Fruit fly (Drosophila melanogaster) whole organism, embryonic: Measurements from ENCODE around the gene CG15390.
A peak's percentile ranks its signal among the peaks of the same experiment; 100 is the strongest.

Source experiments
- Atf6 ChIP-seq: fragments of 200-800 bp; sonication (Bioruptor generic); IDR thresholded peaks from 2 replicates; pipeline ENCODE4 v1.3.6; 2022; ENCODE audit warnings: missing biosample characterization, missing genetic modification characterization
- B-H1 ChIP-seq: fragments of 200-800 bp; sonication (Bioruptor generic); IDR thresholded peaks from 3 replicates; pipeline ENCODE4 v1.3.6; 2022; ENCODE audit warnings: missing biosample characterization, missing genetic modification characterization
- BtbVII ChIP-seq: fragments of 200-800 bp; sonication (Bioruptor generic); optimal IDR thresholded peaks from 3 replicates; lab custom pipeline; 2017; ENCODE audit warnings: missing biosample characterization, mild to moderate bottlenecking, missing genetic modification characterization
- CG10267 ChIP-seq: fragments of 200-800 bp; sonication (Bioruptor generic); optimal IDR thresholded peaks from 2 replicates; lab custom pipeline; 2018; ENCODE audit warnings: missing biosample characterization, mild to moderate bottlenecking, missing genetic modification characterization, moderate library complexity
- CG10543 ChIP-seq: fragments of 200-800 bp; sonication (Bioruptor generic); optimal IDR thresholded peaks from 3 replicates; lab custom pipeline; 2017; ENCODE audit warnings: missing biosample characterization, mild to moderate bottlenecking, missing genetic modification characterization, moderate library complexity
- CG12942 ChIP-seq: fragments of 200-800 bp; sonication (Bioruptor generic); optimal IDR thresholded peaks from 3 replicates; lab custom pipeline; 2016; ENCODE audit warnings: missing biosample characterization, missing genetic modification characterization
- CG13424 ChIP-seq: fragments of 200-800 bp; sonication (Bioruptor generic); optimal IDR thresholded peaks from 2 replicates; lab custom pipeline; 2019; ENCODE audit warnings: missing biosample characterization, mild to moderate bottlenecking, missing genetic modification characterization, moderate library complexity
- CG13894 ChIP-seq: fragments of 200-800 bp; sonication (Bioruptor generic); optimal IDR thresholded peaks from 3 replicates; lab custom pipeline; 2018; ENCODE audit warnings: missing biosample characterization, mild to moderate bottlenecking, missing genetic modification characterization, moderate library complexity
- CG1602 ChIP-seq: fragments of 200-800 bp; sonication (Bioruptor generic); optimal IDR thresholded peaks from 3 replicates; lab custom pipeline; 2016; ENCODE audit warnings: missing biosample characterization, missing genetic modification characterization
- CG1647 ChIP-seq: fragments of 200-800 bp; sonication (Bioruptor generic); optimal IDR thresholded peaks from 3 replicates; lab custom pipeline; 2016; ENCODE audit warnings: missing biosample characterization, missing genetic modification characterization
- CG1792 ChIP-seq: fragments of 200-800 bp; sonication (Bioruptor generic); optimal IDR thresholded peaks from 2 replicates; lab custom pipeline; 2016; ENCODE audit warnings: missing biosample characterization, missing genetic modification characterization
- CG2120 ChIP-seq: fragments of 200-800 bp; sonication (Bioruptor generic); optimal IDR thresholded peaks from 3 replicates; lab custom pipeline; 2016; ENCODE audit warnings: missing biosample characterization, missing genetic modification characterization
- CG30431 ChIP-seq: fragments of 200-800 bp; sonication (Bioruptor generic); optimal IDR thresholded peaks from 2 replicates; lab custom pipeline; 2017; ENCODE audit warnings: missing biosample characterization, missing genetic modification characterization
- CG5953 ChIP-seq: fragments of 200-800 bp; sonication (Bioruptor generic); IDR thresholded peaks from 2 replicates; pipeline ENCODE4 v1.3.6; 2022; ENCODE audit warnings: missing biosample characterization, missing genetic modification characterization
- CG6654 ChIP-seq: fragments of 200-800 bp; sonication (Bioruptor generic); optimal IDR thresholded peaks from 2 replicates; lab custom pipeline; 2017; ENCODE audit warnings: missing biosample characterization, mild to moderate bottlenecking, missing genetic modification characterization
- CG7357 ChIP-seq: fragments of 200-800 bp; sonication (Bioruptor generic); IDR thresholded peaks from 3 replicates; pipeline ENCODE4 v1.3.6; 2022; ENCODE audit warnings: missing biosample characterization, missing genetic modification characterization
- CG7839 ChIP-seq: fragments of 200-800 bp; sonication (Bioruptor generic); optimal IDR thresholded peaks from 3 replicates; lab custom pipeline; 2018; ENCODE audit warnings: missing biosample characterization, mild to moderate bottlenecking, missing genetic modification characterization, moderate library complexity
- CG9215 ChIP-seq: fragments of 200-800 bp; sonication (Bioruptor generic); IDR thresholded peaks from 2 replicates; pipeline ENCODE4 v1.3.6; 2022; ENCODE audit warnings: missing biosample characterization, missing genetic modification characterization
- Dbx ChIP-seq: fragments of 200-800 bp; sonication (Bioruptor generic); IDR thresholded peaks from 3 replicates; pipeline ENCODE4 v1.3.6; 2022; ENCODE audit warnings: missing biosample characterization, missing genetic modification characterization
- H15 ChIP-seq: fragments of 200-800 bp; sonication (Bioruptor generic); IDR thresholded peaks from 3 replicates; pipeline ENCODE4 v1.3.6; 2022; ENCODE audit warnings: missing biosample characterization, missing genetic modification characterization
- HLH4C ChIP-seq: fragments of 200-800 bp; sonication (Bioruptor generic); IDR thresholded peaks from 3 replicates; pipeline ENCODE4 v1.3.6; 2022; ENCODE audit warnings: missing biosample characterization, missing genetic modification characterization; ENCODE audit not compliant: partially characterized antibody
- Hmr ChIP-seq: fragments of 200-800 bp; sonication (Bioruptor generic); optimal IDR thresholded peaks from 3 replicates; lab custom pipeline; 2017; ENCODE audit warnings: mild to moderate bottlenecking, missing biosample characterization, missing genetic modification reagents, missing genetic modification characterization
- Kr ChIP-seq: fragments of 200-800 bp; sonication (Bioruptor generic); optimal IDR thresholded peaks from 2 replicates; lab custom pipeline; 2017; ENCODE audit warnings: missing biosample characterization, mild to moderate bottlenecking, missing genetic modification characterization
- NC2α ChIP-seq: fragments of 200-800 bp; sonication (Bioruptor generic); optimal IDR thresholded peaks from 2 replicates; lab custom pipeline; 2016; ENCODE audit warnings: missing biosample characterization, missing genetic modification characterization
- NFAT ChIP-seq: fragments of 200-800 bp; sonication (Bioruptor generic); IDR thresholded peaks from 2 replicates; pipeline ENCODE4 v1.3.6; 2022; ENCODE audit warnings: missing biosample characterization, missing genetic modification characterization
- NK7.1 ChIP-seq: fragments of 200-800 bp; sonication (Bioruptor generic); optimal IDR thresholded peaks from 3 replicates; lab custom pipeline; 2016; ENCODE audit warnings: missing biosample characterization, missing genetic modification characterization
- Nf-YA ChIP-seq: fragments of 200-800 bp; sonication (Bioruptor generic); IDR thresholded peaks from 2 replicates; pipeline ENCODE4 v1.3.6; 2022; ENCODE audit warnings: missing biosample characterization, missing genetic modification characterization
- Optix ChIP-seq: fragments of 200-800 bp; sonication (Bioruptor generic); IDR thresholded peaks from 3 replicates; pipeline ENCODE4 v1.3.6; 2022; ENCODE audit warnings: missing biosample characterization, missing genetic modification characterization
- Side ChIP-seq: fragments of 200-800 bp; sonication (Bioruptor generic); optimal IDR thresholded peaks from 2 replicates; lab custom pipeline; 2016; ENCODE audit warnings: missing biosample characterization, missing genetic modification characterization
- TFAM ChIP-seq: fragments of 200-800 bp; sonication (Bioruptor generic); optimal IDR thresholded peaks from 2 replicates; lab custom pipeline; 2017; ENCODE audit warnings: missing biosample characterization, missing genetic modification characterization, inconsistent platforms
- Vsx1 ChIP-seq: fragments of 200-800 bp; sonication (Bioruptor generic); optimal IDR thresholded peaks from 2 replicates; lab custom pipeline; 2017; ENCODE audit warnings: missing biosample characterization, mild to moderate bottlenecking, missing genetic modification characterization, missing genetic modification reagents
- corto ChIP-seq: fragments of 200-800 bp; sonication (Bioruptor generic); optimal IDR thresholded peaks from 2 replicates; lab custom pipeline; 2016; ENCODE audit warnings: missing biosample characterization, mild to moderate bottlenecking, missing genetic modification characterization, moderate library complexity
- croc ChIP-seq: fragments of 200-800 bp; sonication (Bioruptor generic); conservative IDR thresholded peaks from 3 replicates; pipeline ENCODE4 v1.3.6; 2022; ENCODE audit warnings: missing biosample characterization, missing genetic modification characterization
- dan ChIP-seq: fragments of 200-800 bp; sonication (Bioruptor generic); IDR thresholded peaks from 2 replicates; pipeline ENCODE4 v1.3.6; 2022; ENCODE audit warnings: missing biosample characterization, missing genetic modification characterization
- dm ChIP-seq: fragments of 200-800 bp; sonication (Bioruptor generic); optimal IDR thresholded peaks from 3 replicates; lab custom pipeline; 2016; ENCODE audit warnings: missing biosample characterization, missing genetic modification characterization
- esg ChIP-seq: fragments of 200-800 bp; sonication (Bioruptor generic); conservative IDR thresholded peaks from 2 replicates; pipeline ENCODE4 v1.3.6; 2022; ENCODE audit warnings: missing biosample characterization, missing genetic modification characterization
- eve ChIP-seq, 2 experiments: fragments of >200 bp; optimal IDR thresholded peaks; 2 replicates each; lab custom pipeline; 2017; ENCODE audit warnings: missing biosample characterization in 2 of 2, missing genetic modification characterization in 2 of 2
- ewg ChIP-seq: fragments of 200-800 bp; sonication (Bioruptor generic); optimal IDR thresholded peaks from 3 replicates; lab custom pipeline; 2017; ENCODE audit warnings: mild to moderate bottlenecking, missing biosample characterization, missing genetic modification reagents, missing genetic modification characterization
- fd64A ChIP-seq: fragments of 200-800 bp; sonication (Bioruptor generic); optimal IDR thresholded peaks from 3 replicates; lab custom pipeline; 2018; ENCODE audit warnings: missing biosample characterization, mild to moderate bottlenecking, missing genetic modification characterization
- hbn ChIP-seq: fragments of 200-800 bp; sonication (Bioruptor generic); IDR thresholded peaks from 2 replicates; pipeline ENCODE4 v1.3.6; 2022; ENCODE audit warnings: missing biosample characterization, missing genetic modification characterization; ENCODE audit not compliant: partially characterized antibody
- hkb ChIP-seq, 2 experiments: fragments of 200-800 bp in 1 of 2; fragments of >200 bp in 1 of 2; sonication (Bioruptor generic) in 1 of 2; IDR thresholded peaks in 1 of 2; optimal IDR thresholded peaks in 1 of 2; 2 replicates each; pipeline versions ENCODE4 v1.3.6 to Lab custom; 2017 to 2022; ENCODE audit warnings: missing biosample characterization in 1 of 2, missing genetic modification characterization in 1 of 2
- jing ChIP-seq: fragments of 200-800 bp; sonication (Bioruptor generic); optimal IDR thresholded peaks from 2 replicates; lab custom pipeline; 2018; ENCODE audit warnings: missing biosample characterization, mild to moderate bottlenecking, missing genetic modification characterization
- klu ChIP-seq: fragments of 200-800 bp; sonication (Bioruptor generic); IDR thresholded peaks from 2 replicates; pipeline ENCODE4 v1.3.6; 2022; ENCODE audit warnings: missing biosample characterization, missing genetic modification characterization
- repo ChIP-seq: fragments of 200-800 bp; sonication (Bioruptor generic); optimal IDR thresholded peaks from 2 replicates; lab custom pipeline; 2016; ENCODE audit warnings: missing biosample characterization, missing genetic modification characterization
- sisA ChIP-seq: fragments of 200-800 bp; sonication (Bioruptor generic); IDR thresholded peaks from 2 replicates; pipeline ENCODE4 v1.3.6; 2022; ENCODE audit warnings: missing biosample characterization, missing genetic modification characterization
- so ChIP-seq: fragments of 200-800 bp; sonication (Bioruptor generic); IDR thresholded peaks from 3 replicates; pipeline ENCODE4 v1.3.6; 2022; ENCODE audit warnings: missing biosample characterization, missing genetic modification characterization
- tap ChIP-seq: fragments of 200-800 bp; optimal IDR thresholded peaks from 3 replicates; lab custom pipeline; 2019; ENCODE audit warnings: missing biosample characterization, mild to moderate bottlenecking, missing genetic modification characterization, moderate library complexity
- tll ChIP-seq, 2 experiments: fragments of 200-800 bp in 1 of 2; fragments of >200 bp in 1 of 2; sonication (Bioruptor generic) in 1 of 2; optimal IDR thresholded peaks; 2 replicates each; lab custom pipeline; 2017 to 2019; ENCODE audit warnings: missing biosample characterization in 2 of 2, missing genetic modification characterization in 2 of 2, mild to moderate bottlenecking in 1 of 2, moderate library complexity in 1 of 2
- tna ChIP-seq: fragments of 200-800 bp; sonication (Bioruptor generic); IDR thresholded peaks from 2 replicates; pipeline ENCODE4 v1.3.6; 2022; ENCODE audit warnings: missing biosample characterization, missing genetic modification characterization; ENCODE audit not compliant: partially characterized antibody
- wek ChIP-seq: fragments of 200-800 bp; sonication (Bioruptor generic); optimal IDR thresholded peaks from 3 replicates; lab custom pipeline; 2018; ENCODE audit warnings: missing biosample characterization, mild to moderate bottlenecking, missing genetic modification characterization, moderate library complexity
- zen2 ChIP-seq: fragments of 200-800 bp; sonication (Bioruptor generic); IDR thresholded peaks from 3 replicates; pipeline ENCODE4 v1.3.6; 2022; ENCODE audit warnings: missing biosample characterization, missing genetic modification characterization; ENCODE audit not compliant: partially characterized antibody

Gene CG15390

dm6 chr2L:2348479-2348878 lies 26.0 kb upstream of the CG15390 start (continued):
- TF ChIP-seq Hmr (GFP tag; lab: Kevin White, UChicago): peak; percentile 66
- TF ChIP-seq Kr (GFP tag; lab: Kevin White, UChicago): no peak
- no peak for TF ChIP-seq jing (GFP tag; lab: Kevin White, UChicago)
- peak; percentile 60; the same call in 1 of the 3 replicates for TF ChIP-seq Dbx
- peak; percentile 17 for TF ChIP-seq CG10543 (GFP tag; lab: Kevin White, UChicago)
- no peak for TF ChIP-seq wek (GFP tag; lab: Kevin White, UChicago)
- TF ChIP-seq CG9215: no peak
- no peak for TF ChIP-seq NFAT (GFP tag; lab: Robert Waterston, UW)
- no peak for TF ChIP-seq hbn (GFP tag; lab: Robert Waterston, UW)
- peak; percentile 52 for TF ChIP-seq CG13424 (tag; lab: Kevin White, UChicago)
- TF ChIP-seq dan (GFP tag; lab: Robert Waterston, UW): no peak
- no peak for TF ChIP-seq dm (GFP tag; lab: Kevin White, UChicago)
- no peak for TF ChIP-seq CG30431 (GFP tag; lab: Kevin White, UChicago)
- TF ChIP-seq CG6654 (GFP tag; lab: Kevin White, UChicago): no peak
- TF ChIP-seq CG1647 (GFP tag; lab: Kevin White, UChicago): no peak
- peak; percentile 53 for TF ChIP-seq CG2120
- no peak for TF ChIP-seq HLH4C (GFP tag; lab: Robert Waterston, UW)
- no peak for TF ChIP-seq repo
- no peak for TF ChIP-seq esg (GFP tag; lab: Robert Waterston, UW)
- no peak for TF ChIP-seq Atf6 (GFP tag; lab: Robert Waterston, UW)
- no peak for TF ChIP-seq fd64A (GFP tag; lab: Kevin White, UChicago)
- TF ChIP-seq so (GFP tag; lab: Robert Waterston, UW): 0 out of 3 replicates have a peak, but pooled peaks have one; percentile 24
- no peak for TF ChIP-seq klu
- no peak for TF ChIP-seq NC2α (GFP tag; lab: Kevin White, UChicago)
- TF ChIP-seq H15 (GFP tag; lab: Robert Waterston, UW): no peak
- no peak for TF ChIP-seq Nf-YA (GFP tag; lab: Robert Waterston, UW)
- TF ChIP-seq sisA (GFP tag; lab: Robert Waterston, UW): no peak
- no peak for TF ChIP-seq CG7357
- TF ChIP-seq CG1792: no peak
- no peak for TF ChIP-seq tap
- TF ChIP-seq BtbVII (GFP tag; lab: Kevin White, UChicago): peak; percentile 15
- no peak for TF ChIP-seq corto (GFP tag; lab: Kevin White, UChicago)
- TF ChIP-seq TFAM: no peak
- no peak for TF ChIP-seq NK7.1 (GFP tag; lab: Kevin White, UChicago)
- no peak for TF ChIP-seq CG1602 (GFP tag; lab: Kevin White, UChicago)
- TF ChIP-seq croc (GFP tag; lab: Robert Waterston, UW): no peak
- no peak for TF ChIP-seq Side (GFP tag; lab: Kevin White, UChicago)
- no peak for TF ChIP-seq eve (GFP tag; optimal IDR thresholded peaks at IDR 0.05; lab: Kevin White, UChicago)
- peak; percentile 60 for TF ChIP-seq CG7839
- no peak for TF ChIP-seq tll (GFP tag; optimal IDR thresholded peaks at IDR 0.05; lab: Kevin White, UChicago)
- peak; percentile 82 for TF ChIP-seq CG13894 (tag; lab: Kevin White, UChicago)
- TF ChIP-seq CG10267: peak; percentile 14
- no peak for TF ChIP-seq zen2
- TF ChIP-seq Vsx1 (GFP tag; lab: Kevin White, UChicago): no peak
- TF ChIP-seq ewg: no peak
- TF ChIP-seq hkb (optimal IDR thresholded peaks at IDR 0.05; lab: Kevin White, UChicago): no peak
- 0 out of 2 replicates have a peak, but pooled peaks have one; percentile 38 for TF ChIP-seq hkb (GFP tag; IDR thresholded peaks at IDR 0.05; lab: Robert Waterston, UW)
- no peak for TF ChIP-seq Optix (GFP tag; lab: Robert Waterston, UW)
- no peak for TF ChIP-seq tna (GFP tag; lab: Robert Waterston, UW)
- TF ChIP-seq B-H1 (GFP tag; lab: Robert Waterston, UW): no peak
- no peak for TF ChIP-seq CG5953 (GFP tag; lab: Robert Waterston, UW)
- TF ChIP-seq CG12942 (GFP tag; lab: Kevin White, UChicago): no peak
